Worm (Caenorhabditis elegans) whole organism, late embryonic: ENCODE measurements around the gene eat-20.

Experiments
- F13H6.1 ChIP-seq: sonication (generic microtip); optimal IDR thresholded peaks from 2 replicates; lab custom pipeline; 2016; ENCODE audit warnings: missing genetic modification characterization, missing compliant biosample characterization
- K09A11.1 ChIP-seq: sonication (generic microtip); optimal IDR thresholded peaks from 2 replicates; lab custom pipeline; 2017; ENCODE audit warnings: antibody characterized with exemption, mild to moderate bottlenecking, missing genetic modification characterization, missing compliant biosample characterization; ENCODE audit not compliant: insufficient read depth
- ama-1 ChIP-seq: fragments of 150-350 bp; optimal IDR thresholded peaks from 2 replicates; lab custom pipeline; 2014
- ceh-22 ChIP-seq: sonication (generic microtip); optimal IDR thresholded peaks from 2 replicates; lab custom pipeline; 2017; ENCODE audit warnings: missing biosample characterization, missing genetic modification characterization
- ceh-45 ChIP-seq: fragments of 200-800 bp; sonication (Bioruptor generic); IDR thresholded peaks from 2 replicates; pipeline ENCODE4 v1.3.6; 2022; ENCODE audit warnings: missing genetic modification reagents, missing genetic modification characterization, missing compliant biosample characterization
- ceh-9 ChIP-seq: sonication (generic microtip); optimal IDR thresholded peaks from 2 replicates; lab custom pipeline; 2016; ENCODE audit warnings: mild to moderate bottlenecking, missing genetic modification characterization, inconsistent platforms, missing compliant biosample characterization
- nfya-1 ChIP-seq: sonication (generic microtip); optimal IDR thresholded peaks from 2 replicates; lab custom pipeline; 2017; ENCODE audit warnings: missing genetic modification characterization, mild to moderate bottlenecking, missing compliant biosample characterization, antibody characterized with exemption, moderate library complexity
- pat-9 ChIP-seq: fragments of 200-800 bp; sonication (Bioruptor generic); optimal IDR thresholded peaks from 2 replicates; lab custom pipeline; 2018; ENCODE audit warnings: mild to moderate bottlenecking, missing genetic modification characterization, moderate library complexity, missing compliant biosample characterization
- pqm-1 ChIP-seq: sonication (generic microtip); optimal IDR thresholded peaks from 2 replicates; lab custom pipeline; 2016; ENCODE audit warnings: missing genetic modification characterization, missing compliant biosample characterization
- sox-2 ChIP-seq: fragments of 200-800 bp; sonication (Bioruptor generic); IDR thresholded peaks from 2 replicates; pipeline ENCODE4 v1.3.6; 2022; ENCODE audit warnings: missing genetic modification reagents, missing genetic modification characterization, missing compliant biosample characterization
- tbx-2 ChIP-seq: sonication (generic microtip); optimal IDR thresholded peaks from 2 replicates; lab custom pipeline; 2016; ENCODE audit warnings: missing genetic modification characterization, missing compliant biosample characterization
- unc-55 ChIP-seq: sonication (generic microtip); optimal IDR thresholded peaks from 2 replicates; lab custom pipeline; 2017; ENCODE audit warnings: missing biosample characterization, missing genetic modification reagents, missing genetic modification characterization
- unc-86 ChIP-seq: sonication (generic microtip); optimal IDR thresholded peaks from 2 replicates; lab custom pipeline; 2016; ENCODE audit warnings: missing genetic modification characterization, missing compliant biosample characterization

ce11 chrX:15494154-15494553, 15.7 kb upstream of the eat-20 start:
- no peak for TF ChIP-seq F13H6.1 (tag; lab: Kevin White, UChicago)
- no peak for TF ChIP-seq nfya-1 (tag; lab: Kevin White, UChicago)
- no peak for TF ChIP-seq ama-1 (lab: Kevin White, UChicago)
- TF ChIP-seq unc-55 (GFP tag; lab: Kevin White, UChicago) = no peak
- TF ChIP-seq ceh-45 (GFP tag; lab: Robert Waterston, UW) = no peak
- TF ChIP-seq unc-86 (tag; lab: Kevin White, UChicago) = no peak
- no peak for TF ChIP-seq pqm-1 (tag; lab: Kevin White, UChicago)
- no peak for TF ChIP-seq ceh-9
- no peak for TF ChIP-seq pat-9 (tag; lab: Kevin White, UChicago)
- no peak for TF ChIP-seq tbx-2
- TF ChIP-seq ceh-22 = no peak
- no peak for TF ChIP-seq K09A11.1
- TF ChIP-seq sox-2 = no peak
